Fruit fly (Drosophila melanogaster): ENCODE measurements around the gene Glys.

DNA sequence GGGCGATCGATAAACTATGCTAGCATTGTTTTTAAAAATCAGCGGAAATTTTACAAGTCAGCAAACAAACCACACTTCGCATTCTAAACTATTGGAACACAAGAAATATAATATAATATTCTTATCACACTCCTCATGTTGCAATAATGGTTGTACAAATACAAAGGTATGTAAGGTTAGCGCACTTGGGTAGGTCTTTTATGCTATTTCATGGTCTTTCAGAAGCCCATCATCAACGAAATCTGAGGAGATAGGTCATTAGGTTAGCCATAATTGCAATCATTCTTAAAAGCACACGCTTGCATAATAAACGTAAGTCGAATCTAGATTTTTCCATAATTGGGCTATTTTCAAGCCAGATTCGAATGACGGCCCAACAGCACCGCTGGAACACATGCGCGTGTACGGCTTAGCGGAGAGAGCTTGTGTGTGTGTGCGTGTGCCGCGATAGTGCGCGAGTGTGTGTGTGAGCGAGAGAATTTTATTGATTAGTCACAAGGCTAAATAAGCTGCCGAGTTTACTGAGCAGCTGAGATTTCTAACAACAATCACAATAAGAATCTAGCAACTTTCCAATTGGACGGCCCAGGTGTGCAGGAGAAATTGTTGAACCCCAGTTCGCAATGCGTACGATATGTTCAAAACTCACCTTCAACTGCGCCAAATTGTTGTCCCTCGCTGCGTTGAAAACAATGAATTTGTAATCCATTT lies 53.0 kb downstream of the Glys start:
- no peak for TF ChIP-seq pan (optimal IDR thresholded peaks at IDR 0.05)
- no peak for TF ChIP-seq usp (GFP tag; optimal IDR thresholded peaks at IDR 0.05)

Measured in whole organism.